Worm (Caenorhabditis elegans) whole organism, mixed stage, embryonic: ENCODE data around the gene icl-1.

ENCODE experiments used
- ceh-83 ChIP-seq: fragments of 200-800 bp; sonication (Bioruptor generic); optimal IDR thresholded peaks from 2 replicates; lab custom pipeline; 2018; ENCODE audit warnings: mild to moderate bottlenecking, missing genetic modification characterization, missing compliant biosample characterization
- elt-1 ChIP-seq: sonication (generic microtip); optimal IDR thresholded peaks from 2 replicates; lab custom pipeline; 2017; ENCODE audit warnings: missing genetic modification characterization, mild to moderate bottlenecking, missing compliant biosample characterization, antibody characterized with exemption, moderate library complexity, borderline replicate concordance; ENCODE audit not compliant: insufficient read depth
- elt-3 ChIP-seq: fragments of 150-350 bp; optimal IDR thresholded peaks from 2 replicates; lab custom pipeline; 2014; ENCODE audit warnings: missing biosample characterization, missing genetic modification characterization
- lin-32 ChIP-seq: fragments of 200-800 bp; sonication (Bioruptor generic); optimal IDR thresholded peaks from 2 replicates; lab custom pipeline; 2018; ENCODE audit warnings: mild to moderate bottlenecking, missing genetic modification characterization, missing compliant biosample characterization
- nhr-12 ChIP-seq: fragments of 150-350 bp; optimal IDR thresholded peaks from 2 replicates; lab custom pipeline; 2014; ENCODE audit warnings: missing biosample characterization, missing genetic modification characterization
- nhr-237 ChIP-seq: fragments of 150-350 bp; optimal IDR thresholded peaks from 2 replicates; lab custom pipeline; 2014; ENCODE audit warnings: missing biosample characterization, missing genetic modification characterization
- pha-4 ChIP-seq: fragments of 150-350 bp; optimal IDR thresholded peaks from 2 replicates; lab custom pipeline; 2018; ENCODE audit warnings: missing biosample characterization, missing genetic modification reagents, missing genetic modification characterization
- unc-120 ChIP-seq: sonication (generic microtip); optimal IDR thresholded peaks from 2 replicates; lab custom pipeline; 2017; ENCODE audit warnings: missing genetic modification characterization, missing compliant biosample characterization; ENCODE audit not compliant: poor library complexity, severe bottlenecking
- unc-62 ChIP-seq: fragments of 150-350 bp; optimal IDR thresholded peaks from 2 replicates; lab custom pipeline; 2014; ENCODE audit warnings: missing biosample characterization, missing genetic modification reagents, missing genetic modification characterization
- ztf-11 ChIP-seq: fragments of 150-350 bp; optimal IDR thresholded peaks from 2 replicates; lab custom pipeline; 2014; ENCODE audit warnings: missing biosample characterization, missing genetic modification characterization

ce11 chrV:694625-695024 lies 33.2 kb downstream of the icl-1 start, which contains the start of gene srj-53:
- TF ChIP-seq ceh-83 (GFP tag; lab: Kevin White, UChicago) (no peak), lin-32 (GFP tag; lab: Kevin White, UChicago) (no peak), elt-1 (no peak), ztf-11 (no peak), pha-4 (no peak), nhr-12 (tag; lab: Kevin White, UChicago) (no peak), nhr-237 (tag; lab: Kevin White, UChicago) (no peak), unc-120 (tag; lab: Kevin White, UChicago) (no peak), unc-62 (GFP tag; lab: Kevin White, UChicago) (no peak), elt-3 (tag; lab: Kevin White, UChicago) (no peak)
